Worm (Caenorhabditis elegans): ENCODE results near the gene atg-16.2.

The atg-16.2 gene

ce11 chrII:6425993-6426392, 27.2 kb downstream of the atg-16.2 start, which contains the start of gene col-75:
col-75 (plus strand) TSS chrII:6426293.
- TF ChIP-seq W03F9.2 (tag; optimal IDR thresholded peaks at IDR 0.05) = no peak
- no peak for TF ChIP-seq dao-5 (tag; optimal IDR thresholded peaks at IDR 0.05)

- TF ChIP-seq W03F9.2 (tag; optimal IDR thresholded peaks at IDR 0.05) (no peak), dao-5 (tag; optimal IDR thresholded peaks at IDR 0.05) (no peak), him-1 (tag; optimal IDR thresholded peaks at IDR 0.05) (no peak)
These were observed 30.4 kb downstream of the atg-16.2 start, which contains the start of gene K03H9.3 for ce11 chrII:6422812-6423211. K03H9.3 (plus strand) TSS chrII:6423112.

- no peak for TF ChIP-seq him-1 (tag; optimal IDR thresholded peaks at IDR 0.05)
- no peak for TF ChIP-seq dao-5 (tag; optimal IDR thresholded peaks at IDR 0.05)
- no peak for TF ChIP-seq W03F9.2 (tag; optimal IDR thresholded peaks at IDR 0.05)
These were observed 34.0 kb downstream of the atg-16.2 start for ce11 chrII:6419163-6419562.

- TF ChIP-seq dao-5 (tag; optimal IDR thresholded peaks at IDR 0.05) (no peak), him-1 (tag; optimal IDR thresholded peaks at IDR 0.05) (no peak), W03F9.2 (tag; optimal IDR thresholded peaks at IDR 0.05) (no peak)
These were observed 35.2 kb downstream of the atg-16.2 start for ce11 chrII:6417999-6418398.

ce11 chrII:6413788-6414187, 39.4 kb downstream of the atg-16.2 start:
- TF ChIP-seq W03F9.2 (tag; optimal IDR thresholded peaks at IDR 0.05) (no peak), dao-5 (tag; optimal IDR thresholded peaks at IDR 0.05) (no peak), him-1 (tag; optimal IDR thresholded peaks at IDR 0.05) (no peak)

ce11 chrII:6411660-6412451, 41.3 kb downstream of the atg-16.2 start:
- no peak for TF ChIP-seq W03F9.2 (tag; optimal IDR thresholded peaks at IDR 0.05)
- TF ChIP-seq dao-5 (tag; optimal IDR thresholded peaks at IDR 0.05) = no peak
- TF ChIP-seq him-1 (tag; optimal IDR thresholded peaks at IDR 0.05) = no peak

- TF ChIP-seq W03F9.2 (tag; optimal IDR thresholded peaks at IDR 0.05) (no peak), dao-5 (tag; optimal IDR thresholded peaks at IDR 0.05) (no peak), him-1 (tag; optimal IDR thresholded peaks at IDR 0.05) (no peak)
These were observed 43.0 kb downstream of the atg-16.2 start, which contains the start of gene T25D10.4 for ce11 chrII:6410181-6410580. T25D10.4 (minus strand) TSS chrII:6410281.

- TF ChIP-seq W03F9.2 (tag; optimal IDR thresholded peaks at IDR 0.05) (no peak), him-1 (tag; optimal IDR thresholded peaks at IDR 0.05) (no peak)
These were observed 44.1 kb downstream of the atg-16.2 start for ce11 chrII:6409098-6409497.

ce11 chrII:6407279-6407678, 45.9 kb downstream of the atg-16.2 start, which contains the start of gene spp-11:
spp-11 (minus strand) TSS chrII:6407379.
- TF ChIP-seq dao-5 (tag; optimal IDR thresholded peaks at IDR 0.05) = no peak
- no peak for TF ChIP-seq him-1 (tag; optimal IDR thresholded peaks at IDR 0.05)
- no peak for TF ChIP-seq W03F9.2 (tag; optimal IDR thresholded peaks at IDR 0.05)

- TF ChIP-seq dao-5 (tag; optimal IDR thresholded peaks at IDR 0.05) (no peak), W03F9.2 (tag; optimal IDR thresholded peaks at IDR 0.05) (no peak), him-1 (tag; optimal IDR thresholded peaks at IDR 0.05) (no peak)
These were observed 50.0 kb downstream of the atg-16.2 start, which contains the start of gene T25D10.1 for ce11 chrII:6403233-6403632. T25D10.1 (plus strand) TSS chrII:6403401.

ce11 chrII:6401649-6402048, 51.5 kb downstream of the atg-16.2 start, which contains the start of gene btb-2:
btb-2 (plus strand) TSS chrII:6401949.
- TF ChIP-seq dao-5 (tag; optimal IDR thresholded peaks at IDR 0.05) = no peak
- no peak for TF ChIP-seq W03F9.2 (tag; optimal IDR thresholded peaks at IDR 0.05)
- TF ChIP-seq him-1 (tag; optimal IDR thresholded peaks at IDR 0.05) = no peak
